Worm (Caenorhabditis elegans): Measurements from ENCODE around the gene C27B7.5.

Gene C27B7.5

DNA sequence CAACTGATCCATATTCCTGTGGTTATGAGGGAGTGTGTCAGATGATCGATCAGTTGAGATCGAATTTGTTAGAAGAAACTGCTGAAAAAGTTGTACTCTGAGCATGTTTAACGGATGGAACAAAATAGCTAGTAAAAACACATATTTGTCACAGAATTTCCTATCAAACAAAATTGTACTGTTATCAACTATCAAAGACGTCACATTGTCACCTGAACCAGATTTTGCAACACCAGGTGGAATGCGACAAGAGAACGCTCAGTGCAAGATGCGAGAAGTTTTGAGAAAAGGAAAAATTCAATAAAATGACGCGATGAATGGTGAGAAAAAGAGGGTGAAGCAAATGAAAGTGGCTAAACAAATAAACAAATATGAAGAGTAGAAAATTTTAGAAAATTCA lies 33.9 kb upstream of the C27B7.5 start:
- TF ChIP-seq fos-1 (tag; optimal IDR thresholded peaks at IDR 0.05) (peak; percentile 23), lsy-2 (tag; optimal IDR thresholded peaks at IDR 0.05) (peak in 1 of 2 experiments; percentile 10), lin-39 (tag; optimal IDR thresholded peaks at IDR 0.05) (no peak), ztf-11 (tag; optimal IDR thresholded peaks at IDR 0.05) (no peak), nhr-25 (tag; optimal IDR thresholded peaks at IDR 0.05) (no peak), mab-5 (tag; optimal IDR thresholded peaks at IDR 0.05) (no peak), crh-2 (tag; optimal IDR thresholded peaks at IDR 0.05) (peak; percentile 6), sma-9 (GFP tag; optimal IDR thresholded peaks at IDR 0.05) (peak; percentile 44), sma-9 (tag; optimal IDR thresholded peaks at IDR 0.05) (no peak)

DNA sequence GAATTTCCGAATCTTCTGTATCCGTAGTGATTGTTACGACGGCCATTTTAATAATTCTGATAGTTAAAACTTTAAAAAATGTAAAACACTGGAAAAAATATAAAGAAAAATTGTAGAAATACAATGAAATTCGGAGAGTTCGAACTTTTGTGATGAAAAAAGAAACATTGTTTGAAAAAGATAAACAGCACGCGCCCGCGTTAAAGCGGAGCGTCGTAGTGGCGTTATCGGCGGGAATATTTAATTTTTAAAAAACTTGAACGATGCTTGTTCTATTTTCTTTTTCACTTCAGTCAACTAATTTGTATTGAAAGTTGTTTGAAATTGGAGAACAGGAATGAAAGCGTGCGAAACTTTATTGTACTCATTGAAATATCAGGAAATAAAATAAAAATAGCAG lies 31.8 kb upstream of the C27B7.5 start, which contains the start of gene npp-23:
Gene npp-23 (minus strand): TSS at position 56 of the 400 bp plus-strand sequence.
- TF ChIP-seq unc-39 (tag; optimal IDR thresholded peaks at IDR 0.05) (no peak), lsy-2 (tag; optimal IDR thresholded peaks at IDR 0.05) (no peak), mab-5 (tag; optimal IDR thresholded peaks at IDR 0.05) (no peak), sma-3 (GFP tag; optimal IDR thresholded peaks at IDR 0.05) (peak; percentile 20), aly-2 (tag; optimal IDR thresholded peaks at IDR 0.05) (no peak), nhr-6 (tag; optimal IDR thresholded peaks at IDR 0.05) (no peak), lin-13 (GFP tag; optimal IDR thresholded peaks at IDR 0.05) (no peak), peb-1 (tag; optimal IDR thresholded peaks at IDR 0.05) (no peak), blmp-1 (tag; optimal IDR thresholded peaks at IDR 0.05; ENCODE audit: insufficient read depth) (no peak), crh-2 (tag; optimal IDR thresholded peaks at IDR 0.05) (no peak), gmeb-1 (tag; optimal IDR thresholded peaks at IDR 0.05) (peak; percentile 94), zag-1 (tag; optimal IDR thresholded peaks at IDR 0.05) (no peak), snpc-4 (tag; optimal IDR thresholded peaks at IDR 0.05) (peak; percentile 12), dmd-4 (tag; optimal IDR thresholded peaks at IDR 0.05) (no peak), sem-4 (tag; optimal IDR thresholded peaks at IDR 0.05) (no peak)

DNA sequence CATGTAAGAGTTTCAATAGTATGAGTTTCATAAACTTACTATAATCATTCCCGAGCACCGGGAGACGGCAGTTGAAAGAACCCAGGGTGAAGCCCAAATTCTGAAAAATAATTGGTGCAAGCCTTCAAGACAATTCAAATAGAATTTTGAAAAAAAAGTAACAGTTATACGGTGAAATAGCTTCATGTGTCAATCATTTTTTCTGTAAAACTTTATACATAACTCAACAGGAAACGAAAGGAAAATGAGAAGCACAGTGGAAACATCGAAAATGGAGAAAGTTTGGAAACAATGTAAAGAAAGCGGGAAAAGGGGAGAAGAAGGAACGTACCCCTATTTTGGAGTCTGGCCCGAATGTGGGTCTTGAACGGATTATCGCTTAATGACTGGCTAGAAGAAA lies 28.5 kb upstream of the C27B7.5 start, which contains the start of gene C09G9.3:
Gene C09G9.3 (minus strand): TSS at position 101 of the 400 bp plus-strand sequence.
- TF ChIP-seq sma-3 (GFP tag; optimal IDR thresholded peaks at IDR 0.05) (no peak), dmd-4 (tag; optimal IDR thresholded peaks at IDR 0.05) (no peak), blmp-1 (tag; optimal IDR thresholded peaks at IDR 0.05; ENCODE audit: insufficient read depth) (no peak), nhr-25 (tag; optimal IDR thresholded peaks at IDR 0.05) (no peak), unc-62 (GFP tag; optimal IDR thresholded peaks at IDR 0.05) (no peak), peb-1 (tag; optimal IDR thresholded peaks at IDR 0.05) (no peak)

DNA sequence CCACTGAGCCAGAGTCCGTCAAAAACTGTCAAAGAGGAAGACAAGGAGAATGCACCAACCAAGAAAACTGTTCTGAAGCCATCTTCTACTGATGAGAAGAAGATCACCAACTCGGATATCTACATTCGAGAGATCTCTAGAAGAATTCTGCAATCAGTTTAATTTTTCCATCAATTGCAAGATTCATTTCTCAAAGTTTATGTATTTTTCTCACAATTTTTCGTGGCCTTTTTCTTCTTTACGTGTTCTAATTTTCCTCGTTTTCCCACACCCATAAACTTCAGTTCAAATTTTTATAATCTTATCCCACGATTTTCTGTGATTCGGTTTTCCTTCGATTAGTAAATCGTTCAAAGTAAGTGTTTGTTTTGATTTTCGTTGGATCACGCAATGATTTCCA lies 27.6 kb upstream of the C27B7.5 start, which contains the start of gene hdl-2:
Gene hdl-2 (plus strand): TSS at position 301 of the 400 bp plus-strand sequence.
- TF ChIP-seq nhr-11 (tag; optimal IDR thresholded peaks at IDR 0.05) (no peak), lsy-2 (tag; optimal IDR thresholded peaks at IDR 0.05) (no peak), C34F6.9 (tag; optimal IDR thresholded peaks at IDR 0.05) (no peak), elt-1 (tag; optimal IDR thresholded peaks at IDR 0.05) (no peak), ZK546.5 (tag; optimal IDR thresholded peaks at IDR 0.05) (no peak), unc-62 (GFP tag; optimal IDR thresholded peaks at IDR 0.05) (no peak), mdl-1 (tag; optimal IDR thresholded peaks at IDR 0.05) (no peak), sma-9 (GFP tag; optimal IDR thresholded peaks at IDR 0.05) (no peak), sma-9 (tag; optimal IDR thresholded peaks at IDR 0.05) (no peak), Y55F3AM.14 (GFP tag; optimal IDR thresholded peaks at IDR 0.05) (no peak), peb-1 (tag; optimal IDR thresholded peaks at IDR 0.05) (no peak), lin-39 (tag; optimal IDR thresholded peaks at IDR 0.05) (no peak), lin-11 (tag; optimal IDR thresholded peaks at IDR 0.05) (no peak), blmp-1 (tag; optimal IDR thresholded peaks at IDR 0.05; ENCODE audit: insufficient read depth) (no peak), egl-27 (tag; optimal IDR thresholded peaks at IDR 0.05) (no peak), skn-1 (tag; optimal IDR thresholded peaks at IDR 0.05) (no peak), R02D3.7 (tag; optimal IDR thresholded peaks at IDR 0.05) (no peak), nhr-12 (tag; optimal IDR thresholded peaks at IDR 0.05) (no peak), ztf-4 (tag; optimal IDR thresholded peaks at IDR 0.05) (no peak), crh-2 (tag; optimal IDR thresholded peaks at IDR 0.05) (no peak)

DNA sequence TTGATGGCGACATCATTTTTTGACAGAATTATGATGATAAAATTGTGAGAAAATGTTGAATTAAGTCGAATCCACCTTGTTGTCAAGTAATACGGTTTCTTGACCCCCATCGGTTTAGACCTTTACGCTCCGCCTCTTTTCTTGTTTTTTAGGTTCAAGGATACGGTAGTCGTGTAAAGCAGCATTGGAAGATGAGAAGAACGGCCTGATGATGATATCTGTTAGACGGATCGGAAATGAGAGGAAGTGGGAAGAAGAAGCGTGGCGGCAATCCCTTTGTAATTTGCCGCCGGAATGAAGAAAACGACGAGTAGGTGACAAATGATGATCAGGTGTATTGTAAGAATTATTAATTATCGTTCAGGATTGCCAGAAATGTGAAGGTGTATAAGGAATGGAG lies 21.6 kb upstream of the C27B7.5 start, which contains the start of gene npax-4:
Gene npax-4 (minus strand): TSS at position 101 of the 400 bp plus-strand sequence.
- no peak for TF ChIP-seq nhr-21 (tag; optimal IDR thresholded peaks at IDR 0.05)
- no peak for TF ChIP-seq unc-39 (tag; optimal IDR thresholded peaks at IDR 0.05)
- no peak for TF ChIP-seq gmeb-1 (tag; optimal IDR thresholded peaks at IDR 0.05)
- TF ChIP-seq ceh-82 (tag; optimal IDR thresholded peaks at IDR 0.05), result no peak
- TF ChIP-seq elt-1 (tag; optimal IDR thresholded peaks at IDR 0.05), result no peak
- no peak for TF ChIP-seq snpc-4 (tag; optimal IDR thresholded peaks at IDR 0.05)

Data from whole organism, L2 larva.